Worm (Caenorhabditis elegans): ENCODE measurements around the gene Y14H12B.2.

DNA sequence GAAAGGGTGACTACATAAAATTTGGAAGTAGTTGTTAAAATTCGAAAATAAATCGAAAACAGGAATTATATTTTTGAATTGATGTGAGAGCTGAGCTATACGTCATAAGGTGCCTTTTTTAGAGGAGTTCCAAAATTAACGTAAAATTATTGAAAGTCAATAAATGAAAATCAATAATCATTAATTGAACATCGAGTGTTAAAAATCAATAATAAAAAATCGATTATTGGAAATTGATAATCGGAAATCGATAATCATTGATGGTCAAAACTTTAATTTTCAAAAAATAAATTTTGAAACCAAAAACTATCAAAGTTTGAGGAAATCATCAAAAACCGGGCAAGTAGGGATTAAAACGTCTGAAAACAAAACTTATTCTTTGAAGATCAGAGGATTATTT lies 19.9 kb downstream of the Y14H12B.2 start:
- no peak for TF ChIP-seq pha-4 (tag; optimal IDR thresholded peaks at IDR 0.05)
- TF ChIP-seq chd-7 (tag; optimal IDR thresholded peaks at IDR 0.05), result no peak
- TF ChIP-seq tlf-1 (GFP tag; optimal IDR thresholded peaks at IDR 0.05), result no peak

Measured in whole organism, young adult.